Fruit fly (Drosophila melanogaster): ENCODE data around the gene eag.

Gene eag

dm6 chrX:15023826-15024545, 68.7 kb downstream of the eag start, which contains the start of gene be:
Gene be (plus strand): TSS chrX:15024436.
- TF ChIP-seq N (GFP tag; optimal IDR thresholded peaks at IDR 0.05) (no peak), usp (GFP tag; optimal IDR thresholded peaks at IDR 0.05) (no peak), br (GFP tag; optimal IDR thresholded peaks at IDR 0.05) (no peak), jim (GFP tag; optimal IDR thresholded peaks at IDR 0.05) (peak; percentile 90), Hr78 (GFP tag; optimal IDR thresholded peaks at IDR 0.05) (no peak), Abd-B (GFP tag; optimal IDR thresholded peaks at IDR 0.05) (no peak), Vsx2 (GFP tag; optimal IDR thresholded peaks at IDR 0.05; ENCODE audit: partially characterized antibody) (peak; percentile 57), foxo (GFP tag; optimal IDR thresholded peaks at IDR 0.05) (peak in 1 of 2 experiments; percentile 68), pan (optimal IDR thresholded peaks at IDR 0.05) (no peak), dl (GFP tag; optimal IDR thresholded peaks at IDR 0.05; ENCODE audit: insufficient read depth in 1 of 2, partially characterized antibody in 2 of 2) (no peak), CrebA (GFP tag; optimal IDR thresholded peaks at IDR 0.05; ENCODE audit: borderline replicate concordance) (peak; percentile 23), brk (GFP tag; optimal IDR thresholded peaks at IDR 0.05) (peak; percentile 51), rgr (GFP tag; optimal IDR thresholded peaks at IDR 0.05) (peak; percentile 6), Hr83 (GFP tag; optimal IDR thresholded peaks at IDR 0.05; ENCODE audit: poor library complexity, severe bottlenecking) (peak; percentile 54), ey (GFP tag; optimal IDR thresholded peaks at IDR 0.05) (no peak), dmrt93B (GFP tag; optimal IDR thresholded peaks at IDR 0.05) (peak; percentile 39), Jra (GFP tag; optimal IDR thresholded peaks at IDR 0.05) (peak; percentile 19), Dfd (GFP tag; optimal IDR thresholded peaks at IDR 0.05) (no peak), Sp1 (GFP tag; optimal IDR thresholded peaks at IDR 0.05) (peak; percentile 89), h (GFP tag; optimal IDR thresholded peaks at IDR 0.05) (peak; percentile 22), psq (GFP tag; optimal IDR thresholded peaks at IDR 0.05) (peak; percentile 78), GATAd (GFP tag; optimal IDR thresholded peaks at IDR 0.05) (no peak), Hnf4 (GFP tag; optimal IDR thresholded peaks at IDR 0.05) (peak; percentile 63), sv (GFP tag; optimal IDR thresholded peaks at IDR 0.05) (no peak), CG32264 (GFP tag; optimal IDR thresholded peaks at IDR 0.05) (no peak), Rel (GFP tag; optimal IDR thresholded peaks at IDR 0.05) (no peak), Rel (tag; optimal IDR thresholded peaks at IDR 0.05) (no peak), dsf (GFP tag; optimal IDR thresholded peaks at IDR 0.05; ENCODE audit: borderline replicate concordance) (no peak), CG9705 (GFP tag; optimal IDR thresholded peaks at IDR 0.05) (no peak), fru (GFP tag; optimal IDR thresholded peaks at IDR 0.05) (no peak), Dif (GFP tag; optimal IDR thresholded peaks at IDR 0.05; ENCODE audit: partially characterized antibody) (peak; percentile 71), HLH106 (tag; optimal IDR thresholded peaks at IDR 0.05) (peak; percentile 86), sage (GFP tag; optimal IDR thresholded peaks at IDR 0.05) (no peak), tai (GFP tag; optimal IDR thresholded peaks at IDR 0.05) (no peak), Myc (optimal IDR thresholded peaks at IDR 0.05) (no peak), lola (GFP tag; optimal IDR thresholded peaks at IDR 0.05) (no peak), OdsH (GFP tag; optimal IDR thresholded peaks at IDR 0.05) (peak; percentile 75), woc (GFP tag; optimal IDR thresholded peaks at IDR 0.05) (no peak), Mio (GFP tag; optimal IDR thresholded peaks at IDR 0.05) (no peak)

- no peak for TF ChIP-seq woc (GFP tag; optimal IDR thresholded peaks at IDR 0.05)
- TF ChIP-seq lola (GFP tag; optimal IDR thresholded peaks at IDR 0.05): no peak
- TF ChIP-seq h (GFP tag; optimal IDR thresholded peaks at IDR 0.05): no peak
- TF ChIP-seq jim (GFP tag; optimal IDR thresholded peaks at IDR 0.05): no peak
- TF ChIP-seq Hr83 (GFP tag; optimal IDR thresholded peaks at IDR 0.05; ENCODE audit: poor library complexity, severe bottlenecking): no peak
- TF ChIP-seq br (GFP tag; optimal IDR thresholded peaks at IDR 0.05): no peak
- no peak for TF ChIP-seq dsf (GFP tag; optimal IDR thresholded peaks at IDR 0.05; ENCODE audit: borderline replicate concordance)
- no peak for TF ChIP-seq tai (GFP tag; optimal IDR thresholded peaks at IDR 0.05)
- TF ChIP-seq pan (optimal IDR thresholded peaks at IDR 0.05): no peak
- no peak for TF ChIP-seq Mio (GFP tag; optimal IDR thresholded peaks at IDR 0.05)
- TF ChIP-seq Jra (GFP tag; optimal IDR thresholded peaks at IDR 0.05): no peak
- TF ChIP-seq Abd-B (GFP tag; optimal IDR thresholded peaks at IDR 0.05): no peak
- no peak for TF ChIP-seq CG32264 (GFP tag; optimal IDR thresholded peaks at IDR 0.05)
- TF ChIP-seq GATAd (GFP tag; optimal IDR thresholded peaks at IDR 0.05): no peak
- TF ChIP-seq brk (GFP tag; optimal IDR thresholded peaks at IDR 0.05): no peak
- TF ChIP-seq Dfd (GFP tag; optimal IDR thresholded peaks at IDR 0.05): no peak
Observed at dm6 chrX:15024728-15025127, 69.5 kb downstream of the eag start.
